Fruit fly (Drosophila melanogaster): ENCODE measurements around the gene tay.

The tay gene

dm6 chrX:15868781-15869180, 18.3 kb downstream of the tay start:
- TF ChIP-seq CG1621 (tag; optimal IDR thresholded peaks at IDR 0.05) (no peak), CG7368 (GFP tag; optimal IDR thresholded peaks at IDR 0.05) (no peak), vri (GFP tag; optimal IDR thresholded peaks at IDR 0.05) (no peak), Sox102F (GFP tag; optimal IDR thresholded peaks at IDR 0.05) (no peak), CG6854 (GFP tag; optimal IDR thresholded peaks at IDR 0.05) (no peak), CG4318 (GFP tag; optimal IDR thresholded peaks at IDR 0.05) (no peak), Ets96B (tag; optimal IDR thresholded peaks at IDR 0.05) (no peak)

- TF ChIP-seq fkh (GFP tag; optimal IDR thresholded peaks at IDR 0.05): peak; percentile 96
- TF ChIP-seq Ets96B (tag; optimal IDR thresholded peaks at IDR 0.05): peak; percentile 100
- peak; percentile 96 for TF ChIP-seq CG4318 (GFP tag; optimal IDR thresholded peaks at IDR 0.05)
- peak; percentile 99 for TF ChIP-seq CG10669 (GFP tag; optimal IDR thresholded peaks at IDR 0.05)
- peak; percentile 100 for TF ChIP-seq CG6163 (GFP tag; IDR thresholded peaks at IDR 0.05)
- TF ChIP-seq esn (GFP tag; optimal IDR thresholded peaks at IDR 0.05): peak; percentile 100
- peak; percentile 99 for TF ChIP-seq CG16779 (tag; optimal IDR thresholded peaks at IDR 0.05)
- TF ChIP-seq Sox15 (GFP tag; optimal IDR thresholded peaks at IDR 0.05): peak; percentile 97
- peak; percentile 97 to 99 for TF ChIP-seq salr (GFP tag; optimal IDR thresholded peaks at IDR 0.05)
- peak; percentile 100 for TF ChIP-seq CG6792 (GFP tag; optimal IDR thresholded peaks at IDR 0.05)
- peak; percentile 99 for TF ChIP-seq CG6808 (GFP tag; optimal IDR thresholded peaks at IDR 0.05)
- peak; percentile 98 for TF ChIP-seq fd59A (GFP tag; optimal IDR thresholded peaks at IDR 0.05)
- TF ChIP-seq fd85E (GFP tag; optimal IDR thresholded peaks at IDR 0.05): peak; percentile 98
- peak; percentile 99 for TF ChIP-seq CG1621 (tag; optimal IDR thresholded peaks at IDR 0.05)
- TF ChIP-seq OdsH (GFP tag; optimal IDR thresholded peaks at IDR 0.05): peak; percentile 99
- peak; percentile 100 for TF ChIP-seq Eip78C (GFP tag)
- TF ChIP-seq dac (GFP tag; optimal IDR thresholded peaks at IDR 0.05): peak; percentile 95
- TF ChIP-seq CG7368 (GFP tag; optimal IDR thresholded peaks at IDR 0.05): peak; percentile 99
- peak; percentile 100 for TF ChIP-seq net (GFP tag; optimal IDR thresholded peaks at IDR 0.05)
- peak; percentile 100 for TF ChIP-seq svp (GFP tag)
- peak; percentile 100 for TF ChIP-seq topi (GFP tag; optimal IDR thresholded peaks at IDR 0.05)
- peak; percentile 99 for TF ChIP-seq acj6 (GFP tag; optimal IDR thresholded peaks at IDR 0.05)
- TF ChIP-seq Eip93F (GFP tag; optimal IDR thresholded peaks at IDR 0.05): peak; percentile 100
- peak; percentile 99 for TF ChIP-seq CG8319 (GFP tag; optimal IDR thresholded peaks at IDR 0.05)
- peak; percentile 100 for TF ChIP-seq Lpt (GFP tag; optimal IDR thresholded peaks at IDR 0.05)
- TF ChIP-seq CG3919 (GFP tag; optimal IDR thresholded peaks at IDR 0.05): peak; percentile 99
- TF ChIP-seq Gug (GFP tag; IDR thresholded peaks at IDR 0.05): peak; percentile 99
- peak; percentile 99 for TF ChIP-seq pdm3 (GFP tag; optimal IDR thresholded peaks at IDR 0.05)
- TF ChIP-seq CG8119 (GFP tag; IDR thresholded peaks at IDR 0.05): peak; percentile 100
- TF ChIP-seq Hr39 (GFP tag; optimal IDR thresholded peaks at IDR 0.05): peak; percentile 98
- TF ChIP-seq CG34406 (GFP tag; optimal IDR thresholded peaks at IDR 0.05): peak; percentile 100
- peak; percentile 99 for TF ChIP-seq CG10631 (GFP tag; optimal IDR thresholded peaks at IDR 0.05)
- TF ChIP-seq Hr38 (GFP tag; optimal IDR thresholded peaks at IDR 0.05): peak; percentile 42
- peak; percentile 100 for TF ChIP-seq Met (GFP tag; optimal IDR thresholded peaks at IDR 0.05)
- peak; percentile 99 for TF ChIP-seq Hr4 (GFP tag; optimal IDR thresholded peaks at IDR 0.05)
- peak; percentile 100 for TF ChIP-seq Smox (GFP tag; optimal IDR thresholded peaks at IDR 0.05)
- peak; percentile 100 for TF ChIP-seq ss (GFP tag; optimal IDR thresholded peaks at IDR 0.05)
- peak; percentile 100 for TF ChIP-seq CG3032 (tag; optimal IDR thresholded peaks at IDR 0.05)
- peak; percentile 99 for TF ChIP-seq lz (GFP tag; optimal IDR thresholded peaks at IDR 0.05)
- TF ChIP-seq vri (GFP tag; optimal IDR thresholded peaks at IDR 0.05): peak; percentile 100
- peak; percentile 100 for TF ChIP-seq CG15336 (GFP tag; IDR thresholded peaks at IDR 0.05)
- TF ChIP-seq CG11902 (GFP tag; optimal IDR thresholded peaks at IDR 0.05): peak; percentile 96
- TF ChIP-seq CG11762 (GFP tag; optimal IDR thresholded peaks at IDR 0.05; ENCODE audit: insufficient read depth): peak; percentile 99
- TF ChIP-seq CG31627 (GFP tag; optimal IDR thresholded peaks at IDR 0.05): peak; percentile 98
- TF ChIP-seq CG32006 (GFP tag; optimal IDR thresholded peaks at IDR 0.05): peak; percentile 99
- TF ChIP-seq CG6854 (GFP tag; optimal IDR thresholded peaks at IDR 0.05): peak; percentile 99
- peak; percentile 100 for TF ChIP-seq CG8632 (GFP tag; optimal IDR thresholded peaks at IDR 0.05)
- TF ChIP-seq Blimp-1 (GFP tag; optimal IDR thresholded peaks at IDR 0.05): peak; percentile 98
Measured at dm6 chrX:15867863-15868262, 19.2 kb downstream of the tay start, which contains the start of gene Gapdh2. Gapdh2 (plus strand) TSS chrX:15868145.

Measured in whole organism, prepupa.